Fruit fly (Drosophila melanogaster) whole organism, embryonic: Measurements from ENCODE around the gene CG44385.

Experiments
- Abd-B ChIP-seq: fragments of 200-800 bp; sonication (Bioruptor generic); optimal IDR thresholded peaks from 2 replicates; lab custom pipeline; 2018; ENCODE audit warnings: missing biosample characterization, mild to moderate bottlenecking, missing genetic modification characterization, moderate library complexity
- Ada2b ChIP-seq: fragments of 200-800 bp; sonication (Bioruptor generic); IDR thresholded peaks from 2 replicates; pipeline ENCODE4 v1.3.6; 2022; ENCODE audit warnings: missing biosample characterization, missing genetic modification characterization
- Awh ChIP-seq: fragments of 200-800 bp; sonication (Bioruptor generic); IDR thresholded peaks from 2 replicates; pipeline ENCODE4, ENCODE4 v1.3.6; 2022; ENCODE audit warnings: missing biosample characterization, missing genetic modification characterization
- B-H1 ChIP-seq: fragments of 200-800 bp; sonication (Bioruptor generic); IDR thresholded peaks from 3 replicates; pipeline ENCODE4 v1.3.6; 2022; ENCODE audit warnings: missing biosample characterization, missing genetic modification characterization
- CG10147 ChIP-seq: fragments of 200-800 bp; sonication (Bioruptor generic); optimal IDR thresholded peaks from 2 replicates; lab custom pipeline; 2019; ENCODE audit warnings: missing biosample characterization, mild to moderate bottlenecking, missing genetic modification characterization, moderate library complexity
- CG11398 ChIP-seq: fragments of 200-800 bp; sonication (Bioruptor generic); optimal IDR thresholded peaks from 2 replicates; lab custom pipeline; 2016; ENCODE audit warnings: missing biosample characterization, missing genetic modification characterization
- CG12071 ChIP-seq: fragments of 200-800 bp; sonication (Bioruptor generic); optimal IDR thresholded peaks from 3 replicates; lab custom pipeline; 2018; ENCODE audit warnings: missing biosample characterization, mild to moderate bottlenecking, missing genetic modification characterization
- CG12155 ChIP-seq: fragments of 200-800 bp; sonication (Bioruptor generic); optimal IDR thresholded peaks from 3 replicates; lab custom pipeline; 2016; ENCODE audit warnings: missing biosample characterization, missing genetic modification characterization
- CG12219 ChIP-seq: fragments of 200-800 bp; sonication (Bioruptor generic); optimal IDR thresholded peaks from 3 replicates; lab custom pipeline; 2018; ENCODE audit warnings: missing biosample characterization, mild to moderate bottlenecking, missing genetic modification characterization
- CG13775 ChIP-seq: fragments of 200-800 bp; sonication (Bioruptor generic); optimal IDR thresholded peaks from 3 replicates; lab custom pipeline; 2017; ENCODE audit warnings: missing biosample characterization, mild to moderate bottlenecking, missing genetic modification characterization
- CG16863 ChIP-seq: fragments of 200-800 bp; sonication (Bioruptor generic); optimal IDR thresholded peaks from 3 replicates; lab custom pipeline; 2016; ENCODE audit warnings: missing biosample characterization, missing genetic modification characterization
- CG1832 ChIP-seq: fragments of 200-800 bp; sonication (Bioruptor generic); optimal IDR thresholded peaks from 2 replicates; lab custom pipeline; 2017; ENCODE audit warnings: missing biosample characterization, mild to moderate bottlenecking, missing genetic modification characterization, inconsistent platforms
- CG2875 ChIP-seq: fragments of 200-800 bp; sonication (Bioruptor generic); optimal IDR thresholded peaks from 2 replicates; lab custom pipeline; 2017; ENCODE audit warnings: missing biosample characterization, mild to moderate bottlenecking, missing genetic modification characterization, missing genetic modification reagents
- CG33213 ChIP-seq: fragments of 200-800 bp; sonication (Bioruptor generic); optimal IDR thresholded peaks from 3 replicates; lab custom pipeline; 2016; ENCODE audit warnings: missing biosample characterization, missing genetic modification characterization
- CG34422 ChIP-seq: fragments of 200-800 bp; sonication (Bioruptor generic); IDR thresholded peaks from 3 replicates; pipeline ENCODE4 v1.3.6; 2022; ENCODE audit warnings: missing biosample characterization, missing genetic modification characterization
- CG6813 ChIP-seq: fragments of 200-800 bp; sonication (Bioruptor generic); optimal IDR thresholded peaks from 2 replicates; lab custom pipeline; 2017; ENCODE audit warnings: missing biosample characterization, missing genetic modification characterization, mild to moderate bottlenecking, moderate library complexity, missing genetic modification reagents
- CG7372 ChIP-seq: fragments of 200-800 bp; sonication (Bioruptor generic); IDR thresholded peaks from 2 replicates; pipeline ENCODE4 v1.3.6; 2022; ENCODE audit warnings: missing biosample characterization, missing genetic modification characterization
- CG9876 ChIP-seq: fragments of 200-800 bp; sonication (Bioruptor generic); optimal IDR thresholded peaks from 2 replicates; lab custom pipeline; 2016; ENCODE audit warnings: missing biosample characterization, missing genetic modification characterization
- Dad ChIP-seq: fragments of 200-800 bp; sonication (Bioruptor generic); optimal IDR thresholded peaks from 3 replicates; lab custom pipeline; 2016; ENCODE audit warnings: missing biosample characterization, missing genetic modification characterization
- Dp ChIP-seq: fragments of 200-800 bp; sonication (Bioruptor generic); optimal IDR thresholded peaks from 2 replicates; lab custom pipeline; 2018; ENCODE audit warnings: missing biosample characterization, mild to moderate bottlenecking, missing genetic modification characterization, moderate library complexity
- Lhr ChIP-seq: fragments of 200-800 bp; sonication (Bioruptor generic); optimal IDR thresholded peaks from 3 replicates; lab custom pipeline; 2017; ENCODE audit warnings: mild to moderate bottlenecking, missing biosample characterization, missing genetic modification reagents, missing genetic modification characterization
- MBD-R2 ChIP-seq: fragments of 200-800 bp; sonication (Bioruptor generic); IDR thresholded peaks from 2 replicates; pipeline ENCODE4 v1.3.6; 2022; ENCODE audit warnings: missing biosample characterization, missing genetic modification characterization
- Max ChIP-seq: fragments of 200-800 bp; sonication (Bioruptor generic); optimal IDR thresholded peaks from 2 replicates; lab custom pipeline; 2016; ENCODE audit warnings: missing biosample characterization, mild to moderate bottlenecking, missing genetic modification characterization
- NFAT ChIP-seq: fragments of 200-800 bp; sonication (Bioruptor generic); IDR thresholded peaks from 2 replicates; pipeline ENCODE4 v1.3.6; 2022; ENCODE audit warnings: missing biosample characterization, missing genetic modification characterization
- NK7.1 ChIP-seq: fragments of 200-800 bp; sonication (Bioruptor generic); optimal IDR thresholded peaks from 3 replicates; lab custom pipeline; 2016; ENCODE audit warnings: missing biosample characterization, missing genetic modification characterization
- Nf-YB ChIP-seq: fragments of 200-800 bp; sonication (Bioruptor generic); optimal IDR thresholded peaks from 3 replicates; lab custom pipeline; 2019; ENCODE audit warnings: missing biosample characterization, mild to moderate bottlenecking, missing genetic modification characterization, moderate library complexity
- Rx ChIP-seq: fragments of 200-800 bp; sonication (Bioruptor generic); IDR thresholded peaks from 2 replicates; pipeline ENCODE4 v1.3.6; 2022; ENCODE audit warnings: missing biosample characterization, missing genetic modification characterization
- Sox102F ChIP-seq: fragments of 200-800 bp; sonication (Bioruptor generic); optimal IDR thresholded peaks from 2 replicates; lab custom pipeline; 2018; ENCODE audit warnings: missing biosample characterization, mild to moderate bottlenecking, missing genetic modification characterization, moderate library complexity
- Taf1 ChIP-seq: fragments of 200-800 bp; sonication (Bioruptor generic); IDR thresholded peaks from 2 replicates; pipeline ENCODE4 v1.3.6; 2022; ENCODE audit warnings: missing biosample characterization, missing genetic modification characterization
- Tbp ChIP-seq: fragments of >200 bp; optimal IDR thresholded peaks from 2 replicates; lab custom pipeline; 2018; ENCODE audit warnings: missing biosample characterization, missing genetic modification characterization
- Trl ChIP-seq, 3 experiments: fragments of >200 bp in 2 of 3; fragments of 200-800 bp in 1 of 3; sonication (Bioruptor generic) in 1 of 3; optimal IDR thresholded peaks; 2 replicates in 1 of 3; 3 replicates in 2 of 3; lab custom pipeline; 2016 to 2017; ENCODE audit warnings: missing biosample characterization in 1 of 3, missing genetic modification characterization in 1 of 3
- ac ChIP-seq: fragments of 200-800 bp; sonication (Bioruptor generic); optimal IDR thresholded peaks from 3 replicates; lab custom pipeline; 2017; ENCODE audit warnings: missing biosample characterization, mild to moderate bottlenecking, missing genetic modification characterization
- aop ChIP-seq: fragments of 200-800 bp; sonication (Bioruptor generic); IDR thresholded peaks from 2 replicates; pipeline ENCODE4 v1.3.6; 2022; ENCODE audit warnings: missing biosample characterization, missing genetic modification characterization
- ap ChIP-seq: fragments of 200-800 bp; sonication (Bioruptor generic); IDR thresholded peaks from 2 replicates; pipeline ENCODE4 v1.3.6; 2022; ENCODE audit warnings: missing biosample characterization, missing genetic modification characterization
- bigmax ChIP-seq: fragments of 200-800 bp; sonication (Bioruptor generic); optimal IDR thresholded peaks from 2 replicates; lab custom pipeline; 2018; ENCODE audit warnings: missing biosample characterization, mild to moderate bottlenecking, missing genetic modification characterization
- bsh ChIP-seq, 2 experiments: fragments of 200-800 bp; sonication (Bioruptor generic); optimal IDR thresholded peaks; 2 replicates each; lab custom pipeline; 2017 to 2018; ENCODE audit warnings: mild to moderate bottlenecking in 2 of 2, missing biosample characterization in 2 of 2, missing genetic modification characterization in 2 of 2, moderate library complexity in 1 of 2
- chif ChIP-seq, 2 experiments: fragments of 200-800 bp; sonication (Bioruptor generic); optimal IDR thresholded peaks; 3 replicates each; lab custom pipeline; 2016; ENCODE audit warnings: missing biosample characterization in 2 of 2, missing genetic modification characterization in 2 of 2
- ci ChIP-seq: fragments of 200-800 bp; sonication (Bioruptor generic); IDR thresholded peaks from 3 replicates; pipeline ENCODE4 v1.3.6; 2022; ENCODE audit warnings: missing biosample characterization, missing genetic modification characterization
- eve ChIP-seq, 2 experiments: fragments of >200 bp; optimal IDR thresholded peaks; 2 replicates each; lab custom pipeline; 2017; ENCODE audit warnings: missing biosample characterization in 2 of 2, missing genetic modification characterization in 2 of 2
- ewg ChIP-seq: fragments of 200-800 bp; sonication (Bioruptor generic); optimal IDR thresholded peaks from 3 replicates; lab custom pipeline; 2017; ENCODE audit warnings: mild to moderate bottlenecking, missing biosample characterization, missing genetic modification reagents, missing genetic modification characterization
- gsb-n ChIP-seq: fragments of 200-800 bp; sonication (Bioruptor generic); optimal IDR thresholded peaks from 3 replicates; lab custom pipeline; 2018; ENCODE audit warnings: missing biosample characterization, mild to moderate bottlenecking, missing genetic modification characterization
- hbn ChIP-seq: fragments of 200-800 bp; sonication (Bioruptor generic); IDR thresholded peaks from 2 replicates; pipeline ENCODE4 v1.3.6; 2022; ENCODE audit warnings: missing biosample characterization, missing genetic modification characterization; ENCODE audit not compliant: partially characterized antibody
- onecut ChIP-seq: fragments of 200-800 bp; sonication (Bioruptor generic); IDR thresholded peaks from 2 replicates; pipeline ENCODE4 v1.3.6; 2022; ENCODE audit warnings: missing biosample characterization, missing genetic modification characterization
- pho ChIP-seq: fragments of 200-800 bp; sonication (Bioruptor generic); optimal IDR thresholded peaks from 2 replicates; lab custom pipeline; 2016; ENCODE audit warnings: missing biosample characterization, missing genetic modification characterization
- phol ChIP-seq: fragments of 200-800 bp; sonication (Bioruptor generic); optimal IDR thresholded peaks from 3 replicates; lab custom pipeline; 2018; ENCODE audit warnings: missing biosample characterization, mild to moderate bottlenecking, missing genetic modification characterization, moderate library complexity
- pnt ChIP-seq: fragments of 200-800 bp; sonication (Bioruptor generic); optimal IDR thresholded peaks from 3 replicates; lab custom pipeline; 2016; ENCODE audit warnings: missing biosample characterization, missing genetic modification characterization
- run ChIP-seq: fragments of 200-800 bp; sonication (Bioruptor generic); optimal IDR thresholded peaks from 3 replicates; lab custom pipeline; 2018; ENCODE audit warnings: missing biosample characterization, mild to moderate bottlenecking, missing genetic modification characterization
- slbo ChIP-seq: fragments of 200-800 bp; sonication (Bioruptor generic); IDR thresholded peaks from 2 replicates; pipeline ENCODE4 v1.3.6; 2022; ENCODE audit warnings: missing biosample characterization, missing genetic modification characterization
- trh ChIP-seq: fragments of 200-800 bp; sonication (Bioruptor generic); optimal IDR thresholded peaks from 2 replicates; lab custom pipeline; 2016; ENCODE audit warnings: missing biosample characterization, missing genetic modification characterization
- z ChIP-seq: fragments of 200-800 bp; sonication (Bioruptor generic); IDR thresholded peaks from 3 replicates; pipeline ENCODE4 v1.3.6; 2022; ENCODE audit warnings: missing biosample characterization, missing genetic modification characterization

The CG44385 gene

DNA sequence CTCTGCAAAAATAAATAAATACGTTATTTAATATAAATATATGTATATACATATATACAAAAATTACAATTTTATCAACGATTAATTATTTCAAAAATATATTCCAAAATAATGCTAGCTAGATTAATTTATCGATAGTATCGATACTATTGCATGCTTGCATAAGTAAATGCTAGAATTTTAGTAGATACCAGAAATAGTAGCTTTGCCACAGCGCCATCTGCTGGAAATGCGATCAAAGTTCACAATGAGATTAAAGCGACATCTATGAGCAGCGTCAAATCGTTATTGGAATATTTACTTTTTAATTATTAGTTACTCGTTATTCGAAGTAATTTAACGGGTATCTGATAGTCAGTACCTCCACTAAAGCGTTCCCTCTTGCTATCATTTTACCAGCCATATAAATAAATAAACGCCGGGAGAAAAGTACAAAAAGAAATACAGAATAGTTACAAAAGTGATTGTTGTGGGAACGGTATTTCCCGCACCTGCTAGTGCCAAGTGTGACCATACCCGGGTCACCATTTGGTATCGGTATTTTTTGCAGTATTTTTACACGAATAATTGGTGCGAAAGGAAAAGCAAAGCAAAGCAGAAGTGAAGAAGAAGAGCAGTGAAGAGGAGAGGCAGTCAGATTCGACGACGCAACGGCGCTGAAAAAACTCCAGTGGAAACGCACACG, 21.8 kb upstream of the CG44385 start, which contains the start of the genes rtv and Dlic (continued):
- TF ChIP-seq CG1832 (no peak), Trl (optimal IDR thresholded peaks at IDR 0.05; lab: Kevin White, UChicago) (no peak), Trl (GFP tag; optimal IDR thresholded peaks at IDR 0.05; lab: Kevin White, UChicago) (peak; percentile 10), phol (tag; lab: Kevin White, UChicago) (peak; percentile 28), MBD-R2 (GFP tag; lab: Robert Waterston, UW) (no peak), CG12155 (GFP tag; lab: Kevin White, UChicago) (peak; percentile 91), CG33213 (peak; percentile 22), run (tag; lab: Kevin White, UChicago) (no peak), CG2875 (no peak), Dp (GFP tag; lab: Kevin White, UChicago) (peak; percentile 50), aop (no peak), B-H1 (no peak), Abd-B (peak; percentile 25), CG11398 (no peak), bsh (GFP tag; optimal IDR thresholded peaks at IDR 0.05; lab: Kevin White, UChicago) (no peak), Dad (GFP tag; lab: Kevin White, UChicago) (no peak), CG16863 (peak; percentile 29), ewg (GFP tag; lab: Kevin White, UChicago) (no peak), pnt (peak; percentile 15), hbn (peak; percentile 82), CG13775 (GFP tag; lab: Kevin White, UChicago) (no peak), CG10147 (GFP tag; lab: Kevin White, UChicago) (no peak), CG6813 (GFP tag; lab: Kevin White, UChicago) (no peak), slbo (GFP tag; lab: Robert Waterston, UW) (peak; percentile 43; the same call in 1 of the 2 replicates), ap (no peak), trh (GFP tag; lab: Kevin White, UChicago) (no peak), CG34422 (GFP tag; lab: Robert Waterston, UW) (no peak), Sox102F (GFP tag; lab: Kevin White, UChicago) (peak; percentile 32), CG12219 (no peak), CG12071 (GFP tag; lab: Kevin White, UChicago) (no peak), Taf1 (GFP tag; lab: Robert Waterston, UW) (no peak), ac (GFP tag; lab: Kevin White, UChicago) (no peak), chif (GFP tag; optimal IDR thresholded peaks at IDR 0.05; lab: Kevin White, UChicago) (peak in 1 of 2 experiments; percentile 10), NFAT (GFP tag; lab: Robert Waterston, UW) (peak; percentile 43; the same call in 1 of the 2 replicates), z (no peak), Awh (GFP tag; lab: Robert Waterston, UW) (no peak), Lhr (GFP tag; lab: Kevin White, UChicago) (peak; percentile 90), Nf-YB (GFP tag; lab: Kevin White, UChicago) (no peak), eve (GFP tag; optimal IDR thresholded peaks at IDR 0.05; lab: Kevin White, UChicago) (no peak), CG9876 (GFP tag; lab: Kevin White, UChicago) (no peak), Rx (GFP tag; lab: Robert Waterston, UW) (no peak), Max (no peak), onecut (peak; percentile 33; the same call in 1 of the 2 replicates), pho (GFP tag; lab: Kevin White, UChicago) (no peak), CG7372 (GFP tag; lab: Robert Waterston, UW) (no peak), bigmax (GFP tag; lab: Kevin White, UChicago) (no peak), gsb-n (peak; percentile 20), Ada2b (GFP tag; lab: Robert Waterston, UW) (no peak), Tbp (GFP tag; lab: Kevin White, UChicago) (no peak), ci (GFP tag; lab: Robert Waterston, UW) (no peak), NK7.1 (GFP tag; lab: Kevin White, UChicago) (no peak)
